Worm (Caenorhabditis elegans) whole organism, young adult: ENCODE data around the gene tsp-9.

Experiments
- F37B4.10 ChIP-seq: fragments of 200-800 bp; sonication (Bioruptor generic); IDR thresholded peaks from 2 replicates; pipeline ENCODE4 v1.3.6; 2022; ENCODE audit warnings: missing genetic modification characterization, missing compliant biosample characterization
- F52B5.7 ChIP-seq: sonication (generic microtip); optimal IDR thresholded peaks from 2 replicates; lab custom pipeline; 2016; ENCODE audit warnings: mild to moderate bottlenecking, missing genetic modification characterization, missing compliant biosample characterization
- K11D2.4 ChIP-seq: fragments of 200-800 bp; sonication (Bioruptor generic); IDR thresholded peaks from 2 replicates; pipeline ENCODE4 v1.3.6; 2022; ENCODE audit warnings: missing genetic modification reagents, missing genetic modification characterization, missing compliant biosample characterization
- K12H6.12 ChIP-seq: fragments of 200-800 bp; sonication (Bioruptor generic); optimal IDR thresholded peaks from 2 replicates; lab custom pipeline; 2018; ENCODE audit warnings: mild to moderate bottlenecking, missing genetic modification characterization, missing compliant biosample characterization
- aptf-2 ChIP-seq: fragments of 200-800 bp; sonication (Bioruptor generic); conservative IDR thresholded peaks from 2 replicates; pipeline ENCODE4 v1.3.6; 2022; ENCODE audit warnings: missing genetic modification reagents, missing genetic modification characterization, missing compliant biosample characterization
- dpl-1 ChIP-seq: fragments of 150-350 bp; optimal IDR thresholded peaks from 2 replicates; lab custom pipeline; 2014; ENCODE audit warnings: missing biosample characterization, missing genetic modification reagents, missing genetic modification characterization
- ets-4 ChIP-seq: fragments of 200-800 bp; sonication (Bioruptor generic); optimal IDR thresholded peaks from 2 replicates; lab custom pipeline; 2018; ENCODE audit warnings: mild to moderate bottlenecking, missing genetic modification characterization, missing compliant biosample characterization
- let-526 ChIP-seq: fragments of 200-800 bp; sonication (Bioruptor generic); IDR thresholded peaks from 2 replicates; pipeline ENCODE4 v1.3.6; 2022; ENCODE audit warnings: missing genetic modification reagents, missing genetic modification characterization, missing compliant biosample characterization
- nfya-1 ChIP-seq: sonication (generic microtip); optimal IDR thresholded peaks from 2 replicates; lab custom pipeline; 2017; ENCODE audit warnings: antibody characterized with exemption, missing compliant biosample characterization, missing genetic modification characterization, borderline replicate concordance; ENCODE audit not compliant: insufficient read depth
- unc-62 ChIP-seq: fragments of 150-350 bp; optimal IDR thresholded peaks from 2 replicates; lab custom pipeline; 2014; ENCODE audit warnings: missing biosample characterization, missing genetic modification reagents, missing genetic modification characterization
- ztf-25 ChIP-seq: fragments of 200-800 bp; sonication (Bioruptor generic); IDR thresholded peaks from 2 replicates; pipeline ENCODE4 v1.3.6; 2022; ENCODE audit warnings: missing genetic modification reagents, missing genetic modification characterization, missing compliant biosample characterization
- ztf-3 ChIP-seq: fragments of 200-800 bp; sonication (Bioruptor generic); optimal IDR thresholded peaks from 2 replicates; lab custom pipeline; 2018; ENCODE audit warnings: mild to moderate bottlenecking, missing genetic modification characterization, missing compliant biosample characterization

DNA sequence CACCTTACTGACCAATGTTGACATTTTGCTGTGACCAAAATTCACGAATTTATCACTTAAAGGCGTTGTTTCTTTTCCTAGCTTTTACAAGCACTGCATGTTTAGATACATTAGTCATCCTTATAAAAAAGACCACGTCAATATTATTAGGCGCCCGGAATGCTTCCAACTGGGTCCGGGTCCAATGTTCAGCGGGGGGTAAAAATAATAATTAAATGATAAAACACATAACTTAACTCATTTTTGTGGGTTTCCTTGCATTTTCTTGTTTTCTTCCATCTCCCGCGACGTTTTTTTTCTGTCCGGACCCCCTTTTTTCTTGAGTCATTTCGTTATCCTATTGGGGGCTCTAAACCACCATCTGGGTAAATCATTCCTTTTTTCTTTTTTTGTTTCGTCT, 47.7 kb downstream of the tsp-9 start:
- TF ChIP-seq let-526 (GFP tag; lab: Robert Waterston, UW) (no peak), K11D2.4 (no peak), K12H6.12 (tag; lab: Kevin White, UChicago) (no peak), ztf-3 (no peak), nfya-1 (tag; lab: Kevin White, UChicago) (no peak), dpl-1 (GFP tag; lab: Kevin White, UChicago) (no peak), ztf-25 (no peak), F37B4.10 (GFP tag; lab: Robert Waterston, UW) (no peak), ets-4 (GFP tag; lab: Kevin White, UChicago) (no peak), unc-62 (GFP tag; lab: Kevin White, UChicago) (no peak), F52B5.7 (tag; lab: Kevin White, UChicago) (no peak), aptf-2 (GFP tag; lab: Robert Waterston, UW) (no peak)
